Fruit fly (Drosophila melanogaster) whole organism, wandering third instar larva: ENCODE data around the gene dbo.

ENCODE experiments used
- Hr83 ChIP-seq: fragments of 200-300 bp; sonication (Bioruptor generic); optimal IDR thresholded peaks from 2 replicates; lab custom pipeline; 2016; ENCODE audit warnings: missing biosample characterization, mild to moderate bottlenecking, missing genetic modification characterization, moderate library complexity; ENCODE audit not compliant: poor library complexity, severe bottlenecking
- Jra ChIP-seq: sonication (Bioruptor generic); optimal IDR thresholded peaks from 2 replicates; lab custom pipeline; 2016; ENCODE audit warnings: missing biosample characterization, missing genetic modification characterization
- br ChIP-seq: fragments of 200-800 bp; sonication (Bioruptor generic); optimal IDR thresholded peaks from 2 replicates; lab custom pipeline; 2016; ENCODE audit warnings: missing biosample characterization, missing genetic modification characterization
- dl ChIP-seq, 2 experiments: fragments of 175-275, 200-275 bp in 1 of 2; fragments of 200-275 bp in 1 of 2; sonication (Bioruptor generic); optimal IDR thresholded peaks; lab custom pipeline; 2018; ENCODE audit warnings: mild to moderate bottlenecking in 2 of 2, missing biosample characterization in 2 of 2, missing genetic modification characterization in 2 of 2, moderate library complexity in 2 of 2; ENCODE audit not compliant: partially characterized antibody in 2 of 2, insufficient read depth in 1 of 2
- dsf ChIP-seq: sonication (Bioruptor generic); optimal IDR thresholded peaks from 2 replicates; lab custom pipeline; 2016; ENCODE audit warnings: missing biosample characterization, missing genetic modification characterization, borderline replicate concordance
- h ChIP-seq: fragments of 200-800 bp; sonication (Bioruptor generic); optimal IDR thresholded peaks from 3 replicates; lab custom pipeline; 2016; ENCODE audit warnings: missing biosample characterization, mild to moderate bottlenecking, missing genetic modification characterization
- psq ChIP-seq: fragments of 200-800 bp; sonication (Bioruptor generic); optimal IDR thresholded peaks from 3 replicates; lab custom pipeline; 2017; ENCODE audit warnings: missing biosample characterization, mild to moderate bottlenecking, missing genetic modification characterization, moderate library complexity
- rgr ChIP-seq: fragments of 200-800 bp; sonication (Bioruptor generic); optimal IDR thresholded peaks from 3 replicates; lab custom pipeline; 2016; ENCODE audit warnings: missing biosample characterization, mild to moderate bottlenecking, missing genetic modification characterization

- TF ChIP-seq dsf (GFP tag; lab: Kevin White, UChicago) (no peak), Jra (GFP tag; lab: Kevin White, UChicago) (no peak), br (GFP tag; lab: Kevin White, UChicago) (peak; percentile 63), h (GFP tag; lab: Kevin White, UChicago) (peak; percentile 81), dl (GFP tag; optimal IDR thresholded peaks at IDR 0.05; lab: Kevin White, UChicago; ENCODE audit: insufficient read depth in 1 of 2, partially characterized antibody in 2 of 2) (no peak), psq (GFP tag; lab: Kevin White, UChicago) (peak; percentile 78), rgr (GFP tag; lab: Kevin White, UChicago) (peak; percentile 87), Hr83 (no peak)
Observed at dm6 chr3L:15826985-15827635, 422 bp downstream of the dbo start.
